Worm (Caenorhabditis elegans) whole organism, young adult: ENCODE results near the gene mett-10.

Source experiments
- B0019.2 ChIP-seq: fragments of 200-800 bp; sonication (Bioruptor generic); conservative IDR thresholded peaks from 2 replicates; pipeline ENCODE4 v1.3.6; 2022; ENCODE audit warnings: missing genetic modification reagents, missing genetic modification characterization, missing compliant biosample characterization
- F10E7.11 ChIP-seq: sonication (generic microtip); optimal IDR thresholded peaks from 2 replicates; lab custom pipeline; 2017; ENCODE audit warnings: mild to moderate bottlenecking, missing genetic modification characterization, moderate library complexity, missing compliant biosample characterization
- F52B5.7 ChIP-seq: sonication (generic microtip); optimal IDR thresholded peaks from 2 replicates; lab custom pipeline; 2016; ENCODE audit warnings: mild to moderate bottlenecking, missing genetic modification characterization, missing compliant biosample characterization
- F57A8.1 ChIP-seq: fragments of 200-800 bp; sonication (Bioruptor generic); optimal IDR thresholded peaks from 2 replicates; lab custom pipeline; 2018; ENCODE audit warnings: mild to moderate bottlenecking, missing genetic modification characterization, moderate library complexity, missing compliant biosample characterization
- K11D2.4 ChIP-seq: fragments of 200-800 bp; sonication (Bioruptor generic); IDR thresholded peaks from 2 replicates; pipeline ENCODE4 v1.3.6; 2022; ENCODE audit warnings: missing genetic modification reagents, missing genetic modification characterization, missing compliant biosample characterization
- K12H6.12 ChIP-seq: fragments of 200-800 bp; sonication (Bioruptor generic); optimal IDR thresholded peaks from 2 replicates; lab custom pipeline; 2018; ENCODE audit warnings: mild to moderate bottlenecking, missing genetic modification characterization, missing compliant biosample characterization
- T07F8.4 ChIP-seq: sonication (generic microtip); optimal IDR thresholded peaks from 2 replicates; lab custom pipeline; 2016; ENCODE audit warnings: mild to moderate bottlenecking, missing genetic modification characterization, moderate library complexity, missing compliant biosample characterization
- Y95B8A.8 ChIP-seq: fragments of 200-800 bp; sonication (Bioruptor generic); IDR thresholded peaks from 2 replicates; pipeline ENCODE4 v1.3.6; 2022; ENCODE audit warnings: missing genetic modification reagents, missing genetic modification characterization, missing compliant biosample characterization
- ZK185.1 ChIP-seq: sonication (generic microtip); optimal IDR thresholded peaks from 2 replicates; lab custom pipeline; 2016; ENCODE audit warnings: mild to moderate bottlenecking, missing genetic modification characterization, missing compliant biosample characterization; ENCODE audit not compliant: poor library complexity, severe bottlenecking
- akir-1 ChIP-seq: fragments of 200-800 bp; sonication (Bioruptor generic); optimal IDR thresholded peaks from 2 replicates; lab custom pipeline; 2018; ENCODE audit warnings: mild to moderate bottlenecking, missing genetic modification characterization, moderate library complexity, missing compliant biosample characterization
- aptf-3 ChIP-seq: fragments of 200-800 bp; sonication (Bioruptor generic); IDR thresholded peaks from 2 replicates; pipeline ENCODE4 v1.3.6; 2022; ENCODE audit warnings: missing genetic modification characterization, missing compliant biosample characterization
- bed-1 ChIP-seq: fragments of 200-800 bp; sonication (Bioruptor generic); IDR thresholded peaks from 2 replicates; pipeline ENCODE4 v1.3.6; 2022; ENCODE audit warnings: missing genetic modification reagents, missing genetic modification characterization, missing compliant biosample characterization
- cebp-1 ChIP-seq, 2 experiments: fragments of 200-800 bp in 1 of 2; sonication (Bioruptor generic) in 1 of 2; sonication (generic microtip) in 1 of 2; IDR thresholded peaks in 1 of 2; optimal IDR thresholded peaks in 1 of 2; 2 replicates each; pipeline versions ENCODE4 v1.3.6 to Lab custom; 2017 to 2022; ENCODE audit warnings: missing compliant biosample characterization in 2 of 2, missing genetic modification characterization in 2 of 2, mild to moderate bottlenecking in 1 of 2, missing genetic modification reagents in 1 of 2, moderate library complexity in 1 of 2
- cebp-2 ChIP-seq: fragments of 200-800 bp; sonication (Bioruptor generic); IDR thresholded peaks from 2 replicates; pipeline ENCODE4 v1.3.6; 2022; ENCODE audit warnings: missing genetic modification characterization, missing compliant biosample characterization
- ceh-100 ChIP-seq: fragments of 200-800 bp; sonication (Bioruptor generic); IDR thresholded peaks from 2 replicates; pipeline ENCODE4 v1.3.6; 2022; ENCODE audit warnings: missing genetic modification reagents, missing genetic modification characterization, missing compliant biosample characterization
- ceh-27 ChIP-seq: fragments of 200-800 bp; sonication (Bioruptor generic); optimal IDR thresholded peaks from 2 replicates; lab custom pipeline; 2018; ENCODE audit warnings: mild to moderate bottlenecking, missing genetic modification characterization, moderate library complexity, missing compliant biosample characterization
- dox-1 ChIP-seq: fragments of 200-800 bp; sonication (Bioruptor generic); IDR thresholded peaks from 2 replicates; pipeline ENCODE4 v1.3.6; 2022; ENCODE audit warnings: missing genetic modification reagents, missing genetic modification characterization, missing compliant biosample characterization
- egl-44 ChIP-seq: fragments of 200-800 bp; sonication (Bioruptor generic); IDR thresholded peaks from 2 replicates; pipeline ENCODE4 v1.3.6; 2022; ENCODE audit warnings: missing genetic modification reagents, missing genetic modification characterization, missing compliant biosample characterization
- egrh-3 ChIP-seq: fragments of 200-800 bp; sonication (Bioruptor generic); IDR thresholded peaks from 2 replicates; pipeline ENCODE4 v1.3.6; 2022; ENCODE audit warnings: missing genetic modification reagents, missing genetic modification characterization, missing compliant biosample characterization
- ekl-4 ChIP-seq: fragments of 200-800 bp; sonication (Bioruptor generic); IDR thresholded peaks from 2 replicates; pipeline ENCODE4 v1.3.6; 2022; ENCODE audit warnings: missing genetic modification reagents, missing genetic modification characterization, missing compliant biosample characterization
- hlh-12 ChIP-seq: sonication (generic microtip); optimal IDR thresholded peaks from 2 replicates; lab custom pipeline; 2016; ENCODE audit warnings: missing genetic modification characterization, missing compliant biosample characterization
- hlh-26 ChIP-seq: fragments of 200-800 bp; sonication (Bioruptor generic); conservative IDR thresholded peaks from 2 replicates; pipeline ENCODE4 v1.3.6; 2022; ENCODE audit warnings: missing genetic modification reagents, missing genetic modification characterization, missing compliant biosample characterization
- hmg-1.2 ChIP-seq: fragments of 200-800 bp; sonication (Bioruptor generic); IDR thresholded peaks from 2 replicates; pipeline ENCODE4 v1.3.6; 2022; ENCODE audit warnings: missing genetic modification reagents, missing genetic modification characterization, missing compliant biosample characterization
- hmg-20 ChIP-seq: fragments of 200-800 bp; sonication (Bioruptor generic); IDR thresholded peaks from 2 replicates; pipeline ENCODE4 v1.3.6; 2022; ENCODE audit warnings: missing genetic modification reagents, missing genetic modification characterization, missing compliant biosample characterization
- let-526 ChIP-seq: fragments of 200-800 bp; sonication (Bioruptor generic); IDR thresholded peaks from 2 replicates; pipeline ENCODE4 v1.3.6; 2022; ENCODE audit warnings: missing genetic modification reagents, missing genetic modification characterization, missing compliant biosample characterization
- lin-35 ChIP-seq, 3 experiments: fragments of 150-350 bp in 2 of 3; sonication (generic microtip) in 1 of 3; optimal IDR thresholded peaks; 2 replicates each; lab custom pipeline; 2014 to 2018; ENCODE audit warnings: missing biosample characterization in 3 of 3, missing genetic modification characterization in 3 of 3, missing genetic modification reagents in 3 of 3
- lin-54 ChIP-seq: fragments of 200-800 bp; sonication (Bioruptor generic); optimal IDR thresholded peaks from 2 replicates; lab custom pipeline; 2018; ENCODE audit warnings: mild to moderate bottlenecking, missing genetic modification characterization, missing compliant biosample characterization
- lir-1 ChIP-seq: fragments of 200-800 bp; sonication (Bioruptor generic); conservative IDR thresholded peaks from 2 replicates; pipeline ENCODE4 v1.3.6; 2022; ENCODE audit warnings: missing genetic modification reagents, missing genetic modification characterization, missing compliant biosample characterization
- lsy-27 ChIP-seq: sonication (generic microtip); optimal IDR thresholded peaks from 2 replicates; lab custom pipeline; 2017; ENCODE audit warnings: missing genetic modification characterization, mild to moderate bottlenecking, missing compliant biosample characterization, antibody characterized with exemption, missing genotype, borderline replicate concordance; ENCODE audit not compliant: insufficient read depth
- nfya-1 ChIP-seq: sonication (generic microtip); optimal IDR thresholded peaks from 2 replicates; lab custom pipeline; 2017; ENCODE audit warnings: antibody characterized with exemption, missing compliant biosample characterization, missing genetic modification characterization, borderline replicate concordance; ENCODE audit not compliant: insufficient read depth
- nfyb-1 ChIP-seq: fragments of 200-800 bp; sonication (Bioruptor generic); IDR thresholded peaks from 2 replicates; pipeline ENCODE4 v1.3.6; 2022; ENCODE audit warnings: missing genetic modification reagents, missing genetic modification characterization, missing compliant biosample characterization
- nhr-120 ChIP-seq: fragments of 200-800 bp; sonication (Bioruptor generic); IDR thresholded peaks from 2 replicates; pipeline ENCODE4 v1.3.6; 2022; ENCODE audit warnings: missing genetic modification characterization, missing compliant biosample characterization
- nhr-80 ChIP-seq: sonication (generic microtip); optimal IDR thresholded peaks from 2 replicates; lab custom pipeline; 2016; ENCODE audit warnings: missing genetic modification characterization, missing compliant biosample characterization
- nhr-90 ChIP-seq: sonication (generic microtip); optimal IDR thresholded peaks from 2 replicates; lab custom pipeline; 2016; ENCODE audit warnings: missing genotype, mild to moderate bottlenecking, missing genetic modification characterization, missing compliant biosample characterization
- rcor-1 ChIP-seq: fragments of 200-800 bp; sonication (Bioruptor generic); IDR thresholded peaks from 2 replicates; pipeline ENCODE4 v1.3.6; 2022; ENCODE audit warnings: missing genetic modification reagents, missing genetic modification characterization, missing compliant biosample characterization
- rec-8 ChIP-seq, 2 experiments: sonication (generic microtip); optimal IDR thresholded peaks; 2 replicates each; lab custom pipeline; 2016; ENCODE audit warnings: mild to moderate bottlenecking in 2 of 2, missing genetic modification characterization in 2 of 2, missing genetic modification reagents in 2 of 2, missing genotype in 2 of 2, missing biosample characterization in 1 of 2, missing compliant biosample characterization in 1 of 2, moderate library complexity in 1 of 2
- tbp1 ChIP-seq: fragments of 200-800 bp; sonication (Bioruptor generic); optimal IDR thresholded peaks from 2 replicates; lab custom pipeline; 2018; ENCODE audit warnings: mild to moderate bottlenecking, missing genetic modification characterization, missing compliant biosample characterization
- tlf-1 ChIP-seq: fragments of 200-800 bp; sonication (Bioruptor generic); optimal IDR thresholded peaks from 2 replicates; lab custom pipeline; 2018; ENCODE audit warnings: mild to moderate bottlenecking, missing genetic modification characterization, missing compliant biosample characterization
- ztf-22 ChIP-seq: fragments of 200-800 bp; sonication (Bioruptor generic); optimal IDR thresholded peaks from 2 replicates; lab custom pipeline; 2018; ENCODE audit warnings: mild to moderate bottlenecking, missing genetic modification characterization, moderate library complexity, missing compliant biosample characterization
- ztf-3 ChIP-seq: fragments of 200-800 bp; sonication (Bioruptor generic); optimal IDR thresholded peaks from 2 replicates; lab custom pipeline; 2018; ENCODE audit warnings: mild to moderate bottlenecking, missing genetic modification characterization, missing compliant biosample characterization

mett-10 gene

DNA sequence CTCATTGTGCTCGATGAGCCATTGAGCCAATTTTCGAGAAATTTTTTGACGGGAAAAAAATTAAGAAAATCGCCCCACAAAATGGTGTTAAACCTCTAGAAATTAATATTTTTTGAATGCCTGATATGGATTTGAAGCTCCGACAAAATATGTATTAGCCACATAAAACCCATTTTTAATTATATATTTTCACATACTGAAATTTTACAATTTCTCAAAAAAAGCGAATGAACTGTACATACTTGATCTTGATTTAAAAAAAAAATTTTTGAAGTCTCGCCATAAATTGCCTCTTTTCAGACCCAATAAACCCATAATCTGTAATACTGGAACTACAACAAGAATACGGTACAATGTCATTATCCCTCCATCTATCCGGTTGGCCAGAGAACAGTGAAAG is 37.7 kb downstream of the mett-10 start, which contains the start of gene nac-3:
TSS of gene nac-3 (plus strand) at position 301 of the 400 bp plus-strand sequence.
- TF ChIP-seq lin-54 (GFP tag; lab: Kevin White, UChicago), result no peak
- no peak for TF ChIP-seq let-526 (GFP tag; lab: Robert Waterston, UW)
- TF ChIP-seq ZK185.1 (tag; lab: Kevin White, UChicago), result no peak
- no peak for TF ChIP-seq F52B5.7 (tag; lab: Kevin White, UChicago)
- no peak for TF ChIP-seq T07F8.4 (tag; lab: Kevin White, UChicago)
- TF ChIP-seq F10E7.11 (tag; lab: Kevin White, UChicago), result no peak
- no peak for TF ChIP-seq hlh-26 (GFP tag; lab: Robert Waterston, UW)
- no peak for TF ChIP-seq lsy-27 (tag; lab: Kevin White, UChicago)
- no peak for TF ChIP-seq dox-1 (GFP tag; lab: Robert Waterston, UW)
- no peak for TF ChIP-seq nhr-80 (tag; lab: Kevin White, UChicago)
- TF ChIP-seq K12H6.12, result no peak
- no peak for TF ChIP-seq bed-1 (GFP tag; lab: Robert Waterston, UW)
- no peak for TF ChIP-seq egl-44 (GFP tag; lab: Robert Waterston, UW)
- no peak for TF ChIP-seq lir-1 (GFP tag; lab: Robert Waterston, UW)
- no peak for TF ChIP-seq rec-8 (tag; optimal IDR thresholded peaks at IDR 0.05; lab: Kevin White, UChicago)
- TF ChIP-seq ceh-100 (GFP tag; lab: Robert Waterston, UW), result no peak
- no peak for TF ChIP-seq nhr-90 (tag; lab: Kevin White, UChicago)

DNA sequence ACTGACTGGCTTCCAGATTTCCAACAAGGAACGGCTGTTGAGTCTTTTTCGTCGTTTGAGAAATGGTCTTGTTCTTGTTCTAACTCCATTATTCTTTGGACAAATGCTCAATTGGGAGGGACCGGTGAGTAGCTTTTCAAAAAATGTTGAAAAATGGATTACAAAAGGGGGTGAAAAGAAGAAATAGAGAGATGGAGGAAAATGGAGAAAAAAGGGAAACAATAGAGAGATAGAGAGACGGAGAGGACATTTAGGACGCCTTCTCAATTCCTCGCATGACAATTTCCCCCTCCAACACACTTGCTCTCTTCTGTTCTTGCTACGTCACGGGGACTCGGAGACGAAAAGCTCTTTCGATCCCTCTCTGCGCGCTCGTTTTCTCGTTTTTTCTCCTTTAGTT is 38.2 kb downstream of the mett-10 start:
- TF ChIP-seq nfyb-1 (GFP tag; lab: Robert Waterston, UW) (peak; percentile 63; the same call in 1 of the 2 replicates), akir-1 (GFP tag; lab: Kevin White, UChicago) (no peak), cebp-1 (GFP tag; IDR thresholded peaks at IDR 0.05; lab: Robert Waterston, UW) (no peak), cebp-1 (tag; optimal IDR thresholded peaks at IDR 0.05; lab: Kevin White, UChicago) (peak; percentile 33), ztf-3 (GFP tag; lab: Kevin White, UChicago) (no peak), hmg-1.2 (peak; percentile 34; the same call in 1 of the 2 replicates), hmg-20 (GFP tag; lab: Robert Waterston, UW) (no peak), cebp-2 (GFP tag; lab: Robert Waterston, UW) (no peak), let-526 (GFP tag; lab: Robert Waterston, UW) (0 out of 2 replicates have a peak, but pooled peaks have one; percentile 7), Y95B8A.8 (GFP tag; lab: Robert Waterston, UW) (no peak), F57A8.1 (no peak), lin-54 (GFP tag; lab: Kevin White, UChicago) (no peak), nhr-120 (no peak), nfya-1 (no peak), ekl-4 (0 out of 2 replicates have a peak, but pooled peaks have one; percentile 29), egrh-3 (GFP tag; lab: Robert Waterston, UW) (no peak), dox-1 (GFP tag; lab: Robert Waterston, UW) (no peak), ztf-22 (no peak), aptf-3 (GFP tag; lab: Robert Waterston, UW) (no peak), K11D2.4 (GFP tag; lab: Robert Waterston, UW) (peak; percentile 48; the same call in 1 of the 2 replicates), hlh-12 (no peak), lin-35 (GFP tag; optimal IDR thresholded peaks at IDR 0.05; lab: Kevin White, UChicago) (peak in 1 of 3 experiments; percentile 27), B0019.2 (GFP tag; lab: Robert Waterston, UW) (no peak), tlf-1 (no peak), rec-8 (tag; optimal IDR thresholded peaks at IDR 0.05; lab: Kevin White, UChicago) (no peak), ceh-27 (peak; percentile 2), tbp1 (GFP tag; lab: Kevin White, UChicago) (no peak), K12H6.12 (peak; percentile 49), rcor-1 (GFP tag; lab: Robert Waterston, UW) (0 out of 2 replicates have a peak, but pooled peaks have one; percentile 8)
- TF ChIP-seq, all 124 proteins: peak for 10
